ENCODE assay signal across 1 fruit fly cellular context in the genomic region with DNA sequence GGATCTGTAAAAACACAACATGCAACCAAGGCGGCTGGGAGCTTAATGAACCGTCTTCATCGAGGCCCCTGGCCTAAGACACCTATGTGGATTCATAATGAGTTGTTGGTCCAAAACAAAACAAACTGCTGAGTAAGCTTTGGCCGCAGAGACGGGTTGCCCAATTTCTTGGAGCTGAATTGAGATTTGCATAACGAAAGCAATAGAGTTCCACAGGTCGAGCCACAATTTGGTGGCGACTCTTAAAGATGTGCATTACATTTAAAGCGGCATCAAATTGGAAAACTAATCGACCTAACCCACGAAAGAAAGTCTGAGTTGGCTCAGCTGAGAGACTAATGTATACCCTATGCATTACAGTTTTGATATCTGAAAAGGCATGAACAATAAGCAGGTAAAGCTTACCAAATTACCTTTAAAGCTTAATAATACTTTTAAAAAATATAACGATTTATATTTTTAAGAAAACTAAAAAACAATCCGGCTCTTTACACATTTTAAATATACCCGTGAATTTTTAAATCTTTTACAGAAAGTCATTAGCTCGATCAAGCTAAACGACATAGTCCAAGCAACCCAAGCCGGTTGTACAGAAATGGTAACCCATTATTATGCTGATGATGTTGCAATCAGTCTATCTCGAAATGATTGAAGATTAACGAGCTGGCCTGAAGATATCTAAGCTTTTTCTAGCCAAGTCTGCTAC.
TF ChIP-seq lines count a peak whose summit lies in the region.

Gene CG13297 (minus strand): TSS at position 51 of the 706 bp plus-strand sequence.

TF ChIP-seq in whole organism, embryonic, 481 proteins besides CTCF, POLR2A, EP300 and RAD21 (continued from another document and continues in another):
- no peak for TF ChIP-seq MTF-1 (GFP tag; optimal IDR thresholded peaks at IDR 0.05; lab: Kevin White, UChicago; ENCODE audit: borderline replicate concordance)
- TF ChIP-seq sisA (GFP tag; IDR thresholded peaks at IDR 0.05; lab: Robert Waterston, UW): peak; percentile 55
- TF ChIP-seq Doc3 (GFP tag; IDR thresholded peaks at IDR 0.05; lab: Robert Waterston, UW; ENCODE audit: partially characterized antibody): no peak
- TF ChIP-seq ERR (GFP tag; optimal IDR thresholded peaks at IDR 0.05; lab: Kevin White, UChicago): no peak
- peak in 1 of 2 experiments; percentile 76 for TF ChIP-seq Hr78 (GFP tag; optimal IDR thresholded peaks at IDR 0.05; lab: Kevin White, UChicago)
- no peak for TF ChIP-seq CG6272 (GFP tag; IDR thresholded peaks at IDR 0.05; lab: Robert Waterston, UW)
- no peak for TF ChIP-seq CG13775 (GFP tag; optimal IDR thresholded peaks at IDR 0.05; lab: Kevin White, UChicago)
- TF ChIP-seq Mrtf (GFP tag; IDR thresholded peaks at IDR 0.05; lab: Robert Waterston, UW): no peak
- no peak for TF ChIP-seq CG16779 (GFP tag; IDR thresholded peaks at IDR 0.05; lab: Robert Waterston, UW)
- peak; percentile 45; the same call in 1 of the 3 replicates for TF ChIP-seq jigr1 (GFP tag; IDR thresholded peaks at IDR 0.05; lab: Robert Waterston, UW)
- no peak for TF ChIP-seq Hsf (GFP tag; optimal IDR thresholded peaks at IDR 0.05; lab: Kevin White, UChicago)
- TF ChIP-seq pum (GFP tag; optimal IDR thresholded peaks at IDR 0.05; lab: Kevin White, UChicago): no peak
- TF ChIP-seq Nf-YA (GFP tag; IDR thresholded peaks at IDR 0.05; lab: Robert Waterston, UW): no peak
- TF ChIP-seq ap (GFP tag; IDR thresholded peaks at IDR 0.05; lab: Robert Waterston, UW): 0 out of 2 replicates have a peak, but pooled peaks have one; percentile 14
- TF ChIP-seq jumu (GFP tag; optimal IDR thresholded peaks at IDR 0.05; lab: Kevin White, UChicago): no peak
- no peak for TF ChIP-seq lola (GFP tag; optimal IDR thresholded peaks at IDR 0.05; lab: Kevin White, UChicago)
- no peak for TF ChIP-seq pzg (GFP tag; optimal IDR thresholded peaks at IDR 0.05; lab: Kevin White, UChicago)
- no peak for TF ChIP-seq slou (GFP tag; optimal IDR thresholded peaks at IDR 0.05; lab: Kevin White, UChicago)
- peak; percentile 39; the same call in 1 of the 2 replicates for TF ChIP-seq ttk (GFP tag; IDR thresholded peaks at IDR 0.05; lab: Robert Waterston, UW)
- TF ChIP-seq PHDP (tag; optimal IDR thresholded peaks at IDR 0.05; lab: Kevin White, UChicago): peak; percentile 40
- TF ChIP-seq CG17359 (tag; optimal IDR thresholded peaks at IDR 0.05; lab: Kevin White, UChicago): peak; percentile 68
- TF ChIP-seq ranshi (GFP tag; IDR thresholded peaks at IDR 0.05; lab: Robert Waterston, UW): peak; percentile 21; the same call in 1 of the 2 replicates
- TF ChIP-seq NFAT (GFP tag; IDR thresholded peaks at IDR 0.05; lab: Robert Waterston, UW): no peak
- TF ChIP-seq so (GFP tag; IDR thresholded peaks at IDR 0.05; lab: Robert Waterston, UW): no peak
- TF ChIP-seq bigmax (GFP tag; optimal IDR thresholded peaks at IDR 0.05; lab: Kevin White, UChicago): no peak
- TF ChIP-seq CG31365 (tag; optimal IDR thresholded peaks at IDR 0.05; lab: Kevin White, UChicago): no peak
- no peak for TF ChIP-seq CG2120 (GFP tag; optimal IDR thresholded peaks at IDR 0.05; lab: Kevin White, UChicago)
- no peak for TF ChIP-seq CG7987 (GFP tag; optimal IDR thresholded peaks at IDR 0.05; lab: Kevin White, UChicago)
- no peak for TF ChIP-seq chinmo (GFP tag; IDR thresholded peaks at IDR 0.05; lab: Robert Waterston, UW; ENCODE audit: partially characterized antibody)
- no peak for TF ChIP-seq pan (optimal IDR thresholded peaks at IDR 0.05; lab: Kevin White, UChicago)
- TF ChIP-seq pan (GFP tag; optimal IDR thresholded peaks at IDR 0.05 in 1 of 2, IDR thresholded peaks at IDR 0.05 in 1 of 2): peak in 1 of 2 experiments; percentile 74
- TF ChIP-seq fru (optimal IDR thresholded peaks at IDR 0.05; lab: Kevin White, UChicago): no peak
- no peak for TF ChIP-seq crc (GFP tag; optimal IDR thresholded peaks at IDR 0.05; lab: Kevin White, UChicago)
- no peak for TF ChIP-seq MBD-R2 (GFP tag; IDR thresholded peaks at IDR 0.05; lab: Robert Waterston, UW)
- peak; percentile 31 for TF ChIP-seq CG12219 (GFP tag; optimal IDR thresholded peaks at IDR 0.05; lab: Kevin White, UChicago)
- TF ChIP-seq ewg (GFP tag; optimal IDR thresholded peaks at IDR 0.05; lab: Kevin White, UChicago): peak; percentile 21
- TF ChIP-seq YL-1 (GFP tag; optimal IDR thresholded peaks at IDR 0.05; lab: Kevin White, UChicago): no peak
- no peak for TF ChIP-seq caup (GFP tag; optimal IDR thresholded peaks at IDR 0.05; lab: Kevin White, UChicago; ENCODE audit: severe bottlenecking)
- TF ChIP-seq gfzf (GFP tag; optimal IDR thresholded peaks at IDR 0.05; lab: Kevin White, UChicago): no peak
- TF ChIP-seq sens (GFP tag; lab: Kevin White, UChicago): peak; percentile 76
- no peak for TF ChIP-seq CG1529 (GFP tag; optimal IDR thresholded peaks at IDR 0.05; lab: Kevin White, UChicago)
- TF ChIP-seq ssp (GFP tag; IDR thresholded peaks at IDR 0.05; lab: Robert Waterston, UW): no peak; the same call in 1 of the 2 replicates
- peak; percentile 37; the same call in 1 of the 2 replicates for TF ChIP-seq Drgx (GFP tag; IDR thresholded peaks at IDR 0.05; lab: Robert Waterston, UW)
- peak; percentile 44; the same call in 1 of the 2 replicates for TF ChIP-seq E2f1 (GFP tag; IDR thresholded peaks at IDR 0.05; lab: Robert Waterston, UW)
- no peak for TF ChIP-seq CG14965 (GFP tag; optimal IDR thresholded peaks at IDR 0.05; lab: Kevin White, UChicago; ENCODE audit: borderline replicate concordance)
- TF ChIP-seq CG11723 (GFP tag; optimal IDR thresholded peaks at IDR 0.05; lab: Kevin White, UChicago): peak; percentile 25
- peak; percentile 70 for TF ChIP-seq row (GFP tag; IDR thresholded peaks at IDR 0.05; lab: Robert Waterston, UW)
- TF ChIP-seq Mad (GFP tag; optimal IDR thresholded peaks at IDR 0.05; lab: Kevin White, UChicago): no peak
- peak; percentile 32 for TF ChIP-seq CG18476 (GFP tag; optimal IDR thresholded peaks at IDR 0.05; lab: Kevin White, UChicago)
- peak; percentile 69; the same call in 1 of the 2 replicates for TF ChIP-seq CG32767 (GFP tag; IDR thresholded peaks at IDR 0.05; lab: Robert Waterston, UW)
- no peak for TF ChIP-seq CG8944 (GFP tag; optimal IDR thresholded peaks at IDR 0.05; lab: Kevin White, UChicago)
- no peak for TF ChIP-seq CG8290 (GFP tag; optimal IDR thresholded peaks at IDR 0.05; lab: Kevin White, UChicago)
- TF ChIP-seq CG8290 (tag; optimal IDR thresholded peaks at IDR 0.05; lab: Kevin White, UChicago): no peak
- no peak for TF ChIP-seq CG13123 (GFP tag; optimal IDR thresholded peaks at IDR 0.05; lab: Kevin White, UChicago)
- no peak for TF ChIP-seq unc-4 (GFP tag; IDR thresholded peaks at IDR 0.05; lab: Robert Waterston, UW; ENCODE audit: partially characterized antibody)
- no peak for TF ChIP-seq CG6175 (GFP tag; IDR thresholded peaks at IDR 0.05; lab: Robert Waterston, UW)
- TF ChIP-seq CG2129 (GFP tag; IDR thresholded peaks at IDR 0.05; lab: Robert Waterston, UW; ENCODE audit: partially characterized antibody): no peak
- TF ChIP-seq Sox100B (GFP tag; optimal IDR thresholded peaks at IDR 0.05; lab: Kevin White, UChicago): peak; percentile 84
- peak; percentile 45 for TF ChIP-seq ind (GFP tag; optimal IDR thresholded peaks at IDR 0.05; lab: Kevin White, UChicago)
- no peak for TF ChIP-seq CG10959 (GFP tag; IDR thresholded peaks at IDR 0.05; lab: Robert Waterston, UW)
- TF ChIP-seq twi (tag; optimal IDR thresholded peaks at IDR 0.05; lab: Kevin White, UChicago): no peak
- peak; percentile 66 for TF ChIP-seq CG6689 (GFP tag; IDR thresholded peaks at IDR 0.05; lab: Robert Waterston, UW)
- TF ChIP-seq CrebB (tag; optimal IDR thresholded peaks at IDR 0.05; lab: Kevin White, UChicago): no peak
- TF ChIP-seq pb (GFP tag; optimal IDR thresholded peaks at IDR 0.05; lab: Kevin White, UChicago): no peak
- peak; percentile 85 for TF ChIP-seq CG13296 (GFP tag; optimal IDR thresholded peaks at IDR 0.05; lab: Kevin White, UChicago)
- TF ChIP-seq CG10274 (GFP tag; optimal IDR thresholded peaks at IDR 0.05; lab: Kevin White, UChicago): no peak
- no peak for TF ChIP-seq D (optimal IDR thresholded peaks at IDR 0.05; lab: Kevin White, UChicago)
- TF ChIP-seq D (GFP tag; optimal IDR thresholded peaks at IDR 0.05; lab: Kevin White, UChicago): peak; percentile 57
- TF ChIP-seq eve (GFP tag; optimal IDR thresholded peaks at IDR 0.05; lab: Kevin White, UChicago): peak in 1 of 2 experiments; percentile 48
- no peak for TF ChIP-seq CG43689 (GFP tag; IDR thresholded peaks at IDR 0.05; lab: Robert Waterston, UW)
- no peak for TF ChIP-seq ham (GFP tag; IDR thresholded peaks at IDR 0.05; lab: Robert Waterston, UW)
- peak; percentile 60 for TF ChIP-seq run (tag; optimal IDR thresholded peaks at IDR 0.05; lab: Kevin White, UChicago)
- TF ChIP-seq CG10565 (GFP tag; optimal IDR thresholded peaks at IDR 0.05; lab: Kevin White, UChicago): no peak
- no peak for TF ChIP-seq Ets97D (GFP tag; optimal IDR thresholded peaks at IDR 0.05; lab: Kevin White, UChicago)
- peak; percentile 50; the same call in 1 of the 2 replicates for TF ChIP-seq lmd (GFP tag; IDR thresholded peaks at IDR 0.05; lab: Robert Waterston, UW)
- no peak for TF ChIP-seq CG13624 (GFP tag; optimal IDR thresholded peaks at IDR 0.05; lab: Kevin White, UChicago)
- no peak for TF ChIP-seq NC2β (GFP tag; optimal IDR thresholded peaks at IDR 0.05; lab: Kevin White, UChicago)
- no peak for TF ChIP-seq CG7745 (tag; optimal IDR thresholded peaks at IDR 0.05; lab: Kevin White, UChicago)
- TF ChIP-seq NC2α (GFP tag; optimal IDR thresholded peaks at IDR 0.05; lab: Kevin White, UChicago): no peak
- TF ChIP-seq pho (GFP tag; optimal IDR thresholded peaks at IDR 0.05; lab: Kevin White, UChicago): no peak
- no peak for TF ChIP-seq CG31388 (GFP tag; optimal IDR thresholded peaks at IDR 0.05; lab: Kevin White, UChicago)
- no peak for TF ChIP-seq knrl (GFP tag; IDR thresholded peaks at IDR 0.05; lab: Robert Waterston, UW; ENCODE audit: partially characterized antibody)
- TF ChIP-seq az2 (GFP tag; optimal IDR thresholded peaks at IDR 0.05; lab: Kevin White, UChicago): peak; percentile 42
- TF ChIP-seq dimm (GFP tag; IDR thresholded peaks at IDR 0.05; lab: Robert Waterston, UW): no peak
- TF ChIP-seq al (GFP tag; IDR thresholded peaks at IDR 0.05; lab: Robert Waterston, UW): no peak
- TF ChIP-seq CG2202 (tag; optimal IDR thresholded peaks at IDR 0.05; lab: Kevin White, UChicago): no peak
- TF ChIP-seq CG6683 (GFP tag; optimal IDR thresholded peaks at IDR 0.05; lab: Kevin White, UChicago): no peak
- TF ChIP-seq CG14860 (GFP tag; IDR thresholded peaks at IDR 0.05; lab: Robert Waterston, UW; ENCODE audit: partially characterized antibody): no peak
- TF ChIP-seq CG11695 (GFP tag; IDR thresholded peaks at IDR 0.05; lab: Robert Waterston, UW): peak; percentile 76
- TF ChIP-seq CG6654 (GFP tag; optimal IDR thresholded peaks at IDR 0.05; lab: Kevin White, UChicago): no peak
- TF ChIP-seq nerfin-1 (tag; optimal IDR thresholded peaks at IDR 0.05; lab: Kevin White, UChicago): peak; percentile 64
- 0 out of 3 replicates have a peak, but pooled peaks have one; percentile 32 for TF ChIP-seq zfh1 (GFP tag; IDR thresholded peaks at IDR 0.05; lab: Robert Waterston, UW)
- TF ChIP-seq gsb-n (tag; optimal IDR thresholded peaks at IDR 0.05; lab: Kevin White, UChicago): peak; percentile 17
- TF ChIP-seq Atf3 (GFP tag; optimal IDR thresholded peaks at IDR 0.05; lab: Kevin White, UChicago): no peak
- no peak for TF ChIP-seq Antp (GFP tag; optimal IDR thresholded peaks at IDR 0.05; lab: Kevin White, UChicago)
- no peak for TF ChIP-seq CG17186 (GFP tag; optimal IDR thresholded peaks at IDR 0.05; lab: Kevin White, UChicago)
- peak in 1 of 2 experiments; percentile 8 for TF ChIP-seq chif (GFP tag; optimal IDR thresholded peaks at IDR 0.05; lab: Kevin White, UChicago)
- TF ChIP-seq D19B (GFP tag; optimal IDR thresholded peaks at IDR 0.05; lab: Kevin White, UChicago): peak; percentile 30
- TF ChIP-seq CG3065 (GFP tag; optimal IDR thresholded peaks at IDR 0.05; lab: Kevin White, UChicago): no peak
- TF ChIP-seq sima (GFP tag; optimal IDR thresholded peaks at IDR 0.05; lab: Kevin White, UChicago): no peak
- peak; percentile 13 for TF ChIP-seq CG1602 (GFP tag; optimal IDR thresholded peaks at IDR 0.05; lab: Kevin White, UChicago)
- TF ChIP-seq Hr3 (GFP tag; optimal IDR thresholded peaks at IDR 0.05; lab: Kevin White, UChicago): peak; percentile 10
- TF ChIP-seq Chrac-16 (GFP tag; optimal IDR thresholded peaks at IDR 0.05; lab: Kevin White, UChicago): no peak
- TF ChIP-seq Aef1 (GFP tag; IDR thresholded peaks at IDR 0.05; lab: Robert Waterston, UW): peak; percentile 48; the same call in 2 of the 3 replicates
- TF ChIP-seq HHEX (GFP tag; optimal IDR thresholded peaks at IDR 0.05; lab: Kevin White, UChicago): no peak
- no peak for TF ChIP-seq CG6791 (GFP tag; IDR thresholded peaks at IDR 0.05; lab: Robert Waterston, UW; ENCODE audit: partially characterized antibody)
- no peak for TF ChIP-seq CG5953 (GFP tag; IDR thresholded peaks at IDR 0.05; lab: Robert Waterston, UW)
- peak; percentile 35 for TF ChIP-seq sqz (GFP tag; optimal IDR thresholded peaks at IDR 0.05; lab: Kevin White, UChicago)
- no peak for TF ChIP-seq CG9727 (GFP tag; optimal IDR thresholded peaks at IDR 0.05; lab: Kevin White, UChicago)
- peak; percentile 62; the same call in 2 of the 3 replicates for TF ChIP-seq CG11093 (GFP tag; IDR thresholded peaks at IDR 0.05; lab: Robert Waterston, UW)
- peak; percentile 36; the same call in 2 of the 3 replicates for TF ChIP-seq H15 (GFP tag; IDR thresholded peaks at IDR 0.05; lab: Robert Waterston, UW)
- no peak for TF ChIP-seq CG1832 (GFP tag; optimal IDR thresholded peaks at IDR 0.05; lab: Kevin White, UChicago)
- TF ChIP-seq Gug (GFP tag; IDR thresholded peaks at IDR 0.05; lab: Robert Waterston, UW): no peak
- peak; percentile 27 for TF ChIP-seq CG12659 (GFP tag; optimal IDR thresholded peaks at IDR 0.05; lab: Kevin White, UChicago)
- TF ChIP-seq CG34224 (GFP tag; IDR thresholded peaks at IDR 0.05; lab: Robert Waterston, UW; ENCODE audit: partially characterized antibody): no peak
- TF ChIP-seq dati (GFP tag; IDR thresholded peaks at IDR 0.05; lab: Robert Waterston, UW): no peak
- TF ChIP-seq klu (GFP tag; IDR thresholded peaks at IDR 0.05; lab: Robert Waterston, UW): no peak
- TF ChIP-seq CG33213 (GFP tag; optimal IDR thresholded peaks at IDR 0.05; lab: Kevin White, UChicago): no peak
- no peak for TF ChIP-seq Dll (GFP tag; IDR thresholded peaks at IDR 0.05; lab: Robert Waterston, UW; ENCODE audit: partially characterized antibody)
- TF ChIP-seq CG10543 (GFP tag; optimal IDR thresholded peaks at IDR 0.05; lab: Kevin White, UChicago): no peak
- TF ChIP-seq CG6765 (GFP tag; optimal IDR thresholded peaks at IDR 0.05; lab: Kevin White, UChicago): no peak
- peak; percentile 38 for TF ChIP-seq Fer1 (GFP tag; optimal IDR thresholded peaks at IDR 0.05; lab: Kevin White, UChicago)
- TF ChIP-seq CG18011 (GFP tag; optimal IDR thresholded peaks at IDR 0.05; lab: Kevin White, UChicago): no peak
